Fruit fly (Drosophila melanogaster) whole organism, wandering third instar larva: ENCODE results near the gene CG1737.

Experiments used
- Abd-B ChIP-seq: fragments of >200 bp; optimal IDR thresholded peaks from 2 replicates; lab custom pipeline; 2017; ENCODE audit warnings: missing biosample characterization, missing genetic modification characterization
- CG32264 ChIP-seq: fragments of 200-800 bp; sonication (Bioruptor generic); optimal IDR thresholded peaks from 2 replicates; lab custom pipeline; 2016; ENCODE audit warnings: missing biosample characterization, missing genetic modification characterization
- CG9705 ChIP-seq: fragments of 200-800 bp; sonication (Bioruptor generic); optimal IDR thresholded peaks from 2 replicates; lab custom pipeline; 2018; ENCODE audit warnings: missing biosample characterization, mild to moderate bottlenecking, missing genetic modification characterization
- CrebA ChIP-seq: fragments of 200-800 bp; sonication (Bioruptor generic); optimal IDR thresholded peaks from 2 replicates; lab custom pipeline; 2016; ENCODE audit warnings: missing biosample characterization, mild to moderate bottlenecking, missing genetic modification characterization, borderline replicate concordance
- Dif ChIP-seq: fragments of 200-275, 200-300 bp; sonication (Bioruptor generic); optimal IDR thresholded peaks from 2 replicates; lab custom pipeline; 2018; ENCODE audit warnings: missing biosample characterization, missing genetic modification characterization; ENCODE audit not compliant: partially characterized antibody
- GATAd ChIP-seq: sonication (Bioruptor generic); optimal IDR thresholded peaks from 2 replicates; lab custom pipeline; 2016; ENCODE audit warnings: missing biosample characterization, missing genetic modification characterization
- HLH106 ChIP-seq: fragments of 200-800 bp; optimal IDR thresholded peaks from 3 replicates; lab custom pipeline; 2019; ENCODE audit warnings: missing biosample characterization, mild to moderate bottlenecking, missing genetic modification characterization, moderate library complexity
- Hr78 ChIP-seq: fragments of >200 bp; optimal IDR thresholded peaks from 2 replicates; lab custom pipeline; 2017; ENCODE audit warnings: missing biosample characterization, missing genetic modification characterization
- Hr83 ChIP-seq: fragments of 200-300 bp; sonication (Bioruptor generic); optimal IDR thresholded peaks from 2 replicates; lab custom pipeline; 2016; ENCODE audit warnings: missing biosample characterization, mild to moderate bottlenecking, missing genetic modification characterization, moderate library complexity; ENCODE audit not compliant: poor library complexity, severe bottlenecking
- Jra ChIP-seq: sonication (Bioruptor generic); optimal IDR thresholded peaks from 2 replicates; lab custom pipeline; 2016; ENCODE audit warnings: missing biosample characterization, missing genetic modification characterization
- Mio ChIP-seq: sonication (Bioruptor generic); optimal IDR thresholded peaks from 2 replicates; lab custom pipeline; 2016; ENCODE audit warnings: missing biosample characterization, missing genetic modification characterization
- Myc ChIP-seq: fragments of >200 bp; optimal IDR thresholded peaks from 2 replicates; lab custom pipeline; 2017
- N ChIP-seq: fragments of >200 bp; optimal IDR thresholded peaks from 2 replicates; lab custom pipeline; 2018; ENCODE audit warnings: missing biosample characterization, missing external identifiers, missing genetic modification characterization
- OdsH ChIP-seq: fragments of 200-800 bp; sonication (Bioruptor generic); optimal IDR thresholded peaks from 2 replicates; lab custom pipeline; 2016; ENCODE audit warnings: missing biosample characterization, mild to moderate bottlenecking, missing genetic modification characterization
- Rel ChIP-seq, 2 experiments: fragments of 200-800 bp; sonication (Bioruptor generic) in 1 of 2; optimal IDR thresholded peaks; 2 replicates in 1 of 2; 3 replicates in 1 of 2; lab custom pipeline; 2016 to 2019; ENCODE audit warnings: mild to moderate bottlenecking in 2 of 2, missing biosample characterization in 2 of 2, missing genetic modification characterization in 2 of 2, moderate library complexity in 1 of 2
- Sp1 ChIP-seq: fragments of 200-800 bp; sonication (Bioruptor generic); optimal IDR thresholded peaks from 3 replicates; lab custom pipeline; 2019; ENCODE audit warnings: missing biosample characterization, mild to moderate bottlenecking, missing genetic modification characterization, moderate library complexity
- Vsx2 ChIP-seq: fragments of 200-300, 225-300 bp; sonication (Bioruptor generic); optimal IDR thresholded peaks from 2 replicates; lab custom pipeline; 2018; ENCODE audit warnings: missing biosample characterization, missing genetic modification characterization; ENCODE audit not compliant: partially characterized antibody
- br ChIP-seq: fragments of 200-800 bp; sonication (Bioruptor generic); optimal IDR thresholded peaks from 2 replicates; lab custom pipeline; 2016; ENCODE audit warnings: missing biosample characterization, missing genetic modification characterization
- dl ChIP-seq, 2 experiments: fragments of 175-275, 200-275 bp in 1 of 2; fragments of 200-275 bp in 1 of 2; sonication (Bioruptor generic); optimal IDR thresholded peaks; lab custom pipeline; 2018; ENCODE audit warnings: mild to moderate bottlenecking in 2 of 2, missing biosample characterization in 2 of 2, missing genetic modification characterization in 2 of 2, moderate library complexity in 2 of 2; ENCODE audit not compliant: partially characterized antibody in 2 of 2, insufficient read depth in 1 of 2
- dmrt93B ChIP-seq: fragments of 200-800 bp; sonication (Bioruptor generic); optimal IDR thresholded peaks from 2 replicates; lab custom pipeline; 2018; ENCODE audit warnings: missing biosample characterization, mild to moderate bottlenecking, missing genetic modification characterization
- dsf ChIP-seq: sonication (Bioruptor generic); optimal IDR thresholded peaks from 2 replicates; lab custom pipeline; 2016; ENCODE audit warnings: missing biosample characterization, missing genetic modification characterization, borderline replicate concordance
- ey ChIP-seq: fragments of 200-800 bp; sonication (Bioruptor generic); optimal IDR thresholded peaks from 2 replicates; lab custom pipeline; 2016; ENCODE audit warnings: missing biosample characterization, missing genetic modification characterization
- foxo ChIP-seq, 2 experiments: fragments of 200-800 bp; sonication (Bioruptor generic); optimal IDR thresholded peaks; 2 replicates in 1 of 2; 3 replicates in 1 of 2; lab custom pipeline; 2016 to 2017; ENCODE audit warnings: missing biosample characterization in 2 of 2, missing genetic modification characterization in 2 of 2
- fru ChIP-seq: fragments of 200-800 bp; sonication (Bioruptor generic); optimal IDR thresholded peaks from 3 replicates; lab custom pipeline; 2016; ENCODE audit warnings: missing biosample characterization, mild to moderate bottlenecking, missing genetic modification characterization
- h ChIP-seq: fragments of 200-800 bp; sonication (Bioruptor generic); optimal IDR thresholded peaks from 3 replicates; lab custom pipeline; 2016; ENCODE audit warnings: missing biosample characterization, mild to moderate bottlenecking, missing genetic modification characterization
- jim ChIP-seq: fragments of 175-275, 200-325 bp; sonication (Bioruptor generic); optimal IDR thresholded peaks from 2 replicates; lab custom pipeline; 2016; ENCODE audit warnings: missing biosample characterization, mild to moderate bottlenecking, missing genetic modification characterization
- lola ChIP-seq: fragments of >200 bp; optimal IDR thresholded peaks from 2 replicates; lab custom pipeline; 2017; ENCODE audit warnings: missing biosample characterization, missing genetic modification characterization
- pan ChIP-seq: fragments of >200 bp; optimal IDR thresholded peaks from 2 replicates; lab custom pipeline; 2017
- psq ChIP-seq: fragments of 200-800 bp; sonication (Bioruptor generic); optimal IDR thresholded peaks from 3 replicates; lab custom pipeline; 2017; ENCODE audit warnings: missing biosample characterization, mild to moderate bottlenecking, missing genetic modification characterization, moderate library complexity
- rgr ChIP-seq: fragments of 200-800 bp; sonication (Bioruptor generic); optimal IDR thresholded peaks from 3 replicates; lab custom pipeline; 2016; ENCODE audit warnings: missing biosample characterization, mild to moderate bottlenecking, missing genetic modification characterization
- sage ChIP-seq: fragments of 200-800 bp; sonication (Bioruptor generic); optimal IDR thresholded peaks from 2 replicates; lab custom pipeline; 2016; ENCODE audit warnings: missing biosample characterization, mild to moderate bottlenecking, missing genetic modification characterization
- sv ChIP-seq: fragments of 200-800 bp; sonication (Bioruptor generic); optimal IDR thresholded peaks from 3 replicates; lab custom pipeline; 2016; ENCODE audit warnings: missing biosample characterization, missing genetic modification characterization
- woc ChIP-seq: sonication (Bioruptor generic); optimal IDR thresholded peaks from 2 replicates; lab custom pipeline; 2016; ENCODE audit warnings: missing biosample characterization, mild to moderate bottlenecking, missing genetic modification characterization

The CG1737 gene

dm6 chrX:11339868-11340548 is 10.4 kb upstream of the CG1737 start, which contains the start of the genes CG34348 and Kap3:
TSS of gene CG34348 (plus strand) at chrX:11339873.
TSS of gene Kap3 (minus strand) at chrX:11340084.
- no peak for TF ChIP-seq Abd-B (GFP tag; lab: Kevin White, UChicago)
- TF ChIP-seq woc (GFP tag; lab: Kevin White, UChicago) = peak; percentile 29
- TF ChIP-seq CG32264 (GFP tag; lab: Kevin White, UChicago) = no peak
- TF ChIP-seq dsf = no peak
- no peak for TF ChIP-seq N (GFP tag; lab: Kevin White, UChicago)
- TF ChIP-seq CG9705 (GFP tag; lab: Kevin White, UChicago) = no peak
- TF ChIP-seq CrebA (GFP tag; lab: Kevin White, UChicago) = no peak
- TF ChIP-seq dmrt93B = no peak
- TF ChIP-seq foxo (GFP tag; optimal IDR thresholded peaks at IDR 0.05; lab: Kevin White, UChicago) = no peak
- no peak for TF ChIP-seq Mio
- no peak for TF ChIP-seq sv
- TF ChIP-seq fru (GFP tag; lab: Kevin White, UChicago) = no peak
- TF ChIP-seq jim (GFP tag; lab: Kevin White, UChicago) = no peak
- no peak for TF ChIP-seq rgr (GFP tag; lab: Kevin White, UChicago)
- no peak for TF ChIP-seq Hr83
- no peak for TF ChIP-seq ey
- peak; percentile 15 for TF ChIP-seq h (GFP tag; lab: Kevin White, UChicago)
- peak; percentile 9 for TF ChIP-seq Dif (GFP tag; lab: Kevin White, UChicago)
- TF ChIP-seq psq = peak; percentile 75
- no peak for TF ChIP-seq Rel (GFP tag; optimal IDR thresholded peaks at IDR 0.05; lab: Kevin White, UChicago)
- no peak for TF ChIP-seq Rel (tag; optimal IDR thresholded peaks at IDR 0.05; lab: Kevin White, UChicago)
- no peak for TF ChIP-seq GATAd
- no peak for TF ChIP-seq sage (GFP tag; lab: Kevin White, UChicago)
- TF ChIP-seq HLH106 (tag; lab: Kevin White, UChicago) = no peak
- no peak for TF ChIP-seq lola (GFP tag; lab: Kevin White, UChicago)
- TF ChIP-seq Jra = no peak
- TF ChIP-seq Vsx2 = no peak
- TF ChIP-seq Myc (lab: Kevin White, UChicago) = no peak
- TF ChIP-seq OdsH (GFP tag; lab: Kevin White, UChicago) = no peak
- no peak for TF ChIP-seq Hr78
- no peak for TF ChIP-seq dl (GFP tag; optimal IDR thresholded peaks at IDR 0.05; lab: Kevin White, UChicago; ENCODE audit: insufficient read depth in 1 of 2, partially characterized antibody in 2 of 2)

- TF ChIP-seq Mio (no peak), lola (GFP tag; lab: Kevin White, UChicago) (no peak), foxo (GFP tag; optimal IDR thresholded peaks at IDR 0.05; lab: Kevin White, UChicago) (peak in 1 of 2 experiments; percentile 27), dsf (no peak), woc (GFP tag; lab: Kevin White, UChicago) (peak; percentile 13), fru (GFP tag; lab: Kevin White, UChicago) (peak; percentile 1)
These were observed 9.6 kb upstream of the CG1737 start for dm6 chrX:11340719-11341322.

dm6 chrX:11342168-11342567 is 8.2 kb upstream of the CG1737 start:
- TF ChIP-seq CG9705 (GFP tag; lab: Kevin White, UChicago) = no peak
- TF ChIP-seq Hr83 = no peak
- TF ChIP-seq rgr (GFP tag; lab: Kevin White, UChicago) = no peak
- no peak for TF ChIP-seq GATAd
- TF ChIP-seq br (GFP tag; lab: Kevin White, UChicago) = no peak
- TF ChIP-seq woc (GFP tag; lab: Kevin White, UChicago) = no peak
- no peak for TF ChIP-seq Rel (GFP tag; optimal IDR thresholded peaks at IDR 0.05; lab: Kevin White, UChicago)
- no peak for TF ChIP-seq Rel (tag; optimal IDR thresholded peaks at IDR 0.05; lab: Kevin White, UChicago)
- TF ChIP-seq foxo (GFP tag; optimal IDR thresholded peaks at IDR 0.05; lab: Kevin White, UChicago) = peak in 1 of 2 experiments; percentile 26
- no peak for TF ChIP-seq dsf
- peak; percentile 3 for TF ChIP-seq HLH106 (tag; lab: Kevin White, UChicago)

dm6 chrX:11342771-11343170 is 7.6 kb upstream of the CG1737 start:
- no peak for TF ChIP-seq CG9705 (GFP tag; lab: Kevin White, UChicago)
- no peak for TF ChIP-seq Sp1
- TF ChIP-seq dl (GFP tag; optimal IDR thresholded peaks at IDR 0.05; lab: Kevin White, UChicago; ENCODE audit: insufficient read depth in 1 of 2, partially characterized antibody in 2 of 2) = no peak
- no peak for TF ChIP-seq dsf
- TF ChIP-seq OdsH (GFP tag; lab: Kevin White, UChicago) = no peak
- TF ChIP-seq foxo (GFP tag; optimal IDR thresholded peaks at IDR 0.05; lab: Kevin White, UChicago) = no peak
- TF ChIP-seq pan (lab: Kevin White, UChicago) = no peak
- TF ChIP-seq, all 38 proteins: peak for 0
